Fruit fly (Drosophila melanogaster) whole organism, embryonic: ENCODE results near the gene CG8907.

Source experiments
- Bteb2 ChIP-seq: fragments of 200-800 bp; sonication (Bioruptor generic); optimal IDR thresholded peaks from 2 replicates; lab custom pipeline; 2016; ENCODE audit warnings: missing biosample characterization, missing genetic modification characterization
- CG10543 ChIP-seq: fragments of 200-800 bp; sonication (Bioruptor generic); optimal IDR thresholded peaks from 3 replicates; lab custom pipeline; 2017; ENCODE audit warnings: missing biosample characterization, mild to moderate bottlenecking, missing genetic modification characterization, moderate library complexity
- CG11504 ChIP-seq: fragments of 200-800 bp; sonication (Bioruptor generic); optimal IDR thresholded peaks from 3 replicates; lab custom pipeline; 2019; ENCODE audit warnings: missing biosample characterization, mild to moderate bottlenecking, missing genetic modification characterization, moderate library complexity
- CG13296 ChIP-seq: fragments of 200-800 bp; sonication (Bioruptor generic); optimal IDR thresholded peaks from 3 replicates; lab custom pipeline; 2018; ENCODE audit warnings: missing biosample characterization, mild to moderate bottlenecking, missing genetic modification characterization
- CG13424 ChIP-seq: fragments of 200-800 bp; sonication (Bioruptor generic); optimal IDR thresholded peaks from 2 replicates; lab custom pipeline; 2019; ENCODE audit warnings: missing biosample characterization, mild to moderate bottlenecking, missing genetic modification characterization, moderate library complexity
- CG1832 ChIP-seq: fragments of 200-800 bp; sonication (Bioruptor generic); optimal IDR thresholded peaks from 2 replicates; lab custom pipeline; 2017; ENCODE audit warnings: missing biosample characterization, mild to moderate bottlenecking, missing genetic modification characterization, inconsistent platforms
- CG2116 ChIP-seq: fragments of 200-800 bp; sonication (Bioruptor generic); optimal IDR thresholded peaks from 3 replicates; lab custom pipeline; 2018; ENCODE audit warnings: missing biosample characterization, mild to moderate bottlenecking, missing genetic modification characterization
- CG30431 ChIP-seq: fragments of 200-800 bp; sonication (Bioruptor generic); optimal IDR thresholded peaks from 2 replicates; lab custom pipeline; 2017; ENCODE audit warnings: missing biosample characterization, missing genetic modification characterization
- CG33213 ChIP-seq: fragments of 200-800 bp; sonication (Bioruptor generic); optimal IDR thresholded peaks from 3 replicates; lab custom pipeline; 2016; ENCODE audit warnings: missing biosample characterization, missing genetic modification characterization
- CG4854 ChIP-seq: fragments of 200-800 bp; sonication (Bioruptor generic); optimal IDR thresholded peaks from 2 replicates; lab custom pipeline; 2016; ENCODE audit warnings: missing biosample characterization, missing genetic modification characterization, inconsistent platforms
- CG7928 ChIP-seq: fragments of 200-800 bp; sonication (Bioruptor generic); optimal IDR thresholded peaks from 2 replicates; lab custom pipeline; 2017; ENCODE audit warnings: missing biosample characterization, mild to moderate bottlenecking, missing genetic modification characterization
- CG8944 ChIP-seq: fragments of 200-800 bp; sonication (Bioruptor generic); optimal IDR thresholded peaks from 3 replicates; lab custom pipeline; 2016; ENCODE audit warnings: missing biosample characterization, missing genetic modification characterization
- CG9727 ChIP-seq: fragments of 200-800 bp; sonication (Bioruptor generic); optimal IDR thresholded peaks from 3 replicates; lab custom pipeline; 2017; ENCODE audit warnings: missing biosample characterization, mild to moderate bottlenecking, missing genetic modification characterization
- CoRest ChIP-seq: fragments of 200-800 bp; sonication (Bioruptor generic); optimal IDR thresholded peaks from 3 replicates; lab custom pipeline; 2018; ENCODE audit warnings: missing biosample characterization, mild to moderate bottlenecking, missing genetic modification characterization, moderate library complexity
- D ChIP-seq, 2 experiments: fragments of 200-800 bp in 1 of 2; fragments of >200 bp in 1 of 2; sonication (Bioruptor generic) in 1 of 2; optimal IDR thresholded peaks; 2 replicates in 1 of 2; 3 replicates in 1 of 2; lab custom pipeline; 2017; ENCODE audit warnings: mild to moderate bottlenecking in 1 of 2, missing biosample characterization in 1 of 2, missing genetic modification characterization in 1 of 2, missing genetic modification reagents in 1 of 2
- Fer1 ChIP-seq: fragments of 200-800 bp; sonication (Bioruptor generic); optimal IDR thresholded peaks from 2 replicates; lab custom pipeline; 2017; ENCODE audit warnings: missing biosample characterization, mild to moderate bottlenecking, missing genetic modification characterization
- Hand ChIP-seq: fragments of 200-800 bp; sonication (Bioruptor generic); optimal IDR thresholded peaks from 2 replicates; lab custom pipeline; 2017; ENCODE audit warnings: mild to moderate bottlenecking, missing biosample characterization, missing genetic modification reagents, missing genetic modification characterization
- HmgZ ChIP-seq: fragments of 200-800 bp; sonication (Bioruptor generic); optimal IDR thresholded peaks from 2 replicates; lab custom pipeline; 2018; ENCODE audit warnings: missing biosample characterization, mild to moderate bottlenecking, missing genetic modification characterization
- Hsf ChIP-seq: fragments of 200-800 bp; sonication (Bioruptor generic); optimal IDR thresholded peaks from 3 replicates; lab custom pipeline; 2016; ENCODE audit warnings: missing biosample characterization, missing genetic modification characterization
- Mad ChIP-seq: fragments of 200-800 bp; sonication (Bioruptor generic); optimal IDR thresholded peaks from 2 replicates; lab custom pipeline; 2016; ENCODE audit warnings: missing biosample characterization, missing genetic modification characterization
- Mrtf ChIP-seq: fragments of 200-800 bp; sonication (Bioruptor generic); IDR thresholded peaks from 3 replicates; pipeline ENCODE4 v1.3.6; 2022; ENCODE audit warnings: missing biosample characterization, missing genetic modification characterization
- Sox102F ChIP-seq: fragments of 200-800 bp; sonication (Bioruptor generic); optimal IDR thresholded peaks from 2 replicates; lab custom pipeline; 2018; ENCODE audit warnings: missing biosample characterization, mild to moderate bottlenecking, missing genetic modification characterization, moderate library complexity
- Sry-β ChIP-seq: fragments of 200-800 bp; sonication (Bioruptor generic); optimal IDR thresholded peaks from 2 replicates; lab custom pipeline; 2018; ENCODE audit warnings: missing biosample characterization, mild to moderate bottlenecking, missing genetic modification characterization, moderate library complexity
- Stat92E ChIP-seq, 3 experiments: fragments of >200 bp in 2 of 3; fragments of 200-800 bp in 1 of 3; sonication (Bioruptor generic) in 1 of 3; optimal IDR thresholded peaks; 2 replicates each; lab custom pipeline; 2017 to 2019; ENCODE audit warnings: missing biosample characterization in 3 of 3, missing genetic modification characterization in 3 of 3, mild to moderate bottlenecking in 1 of 3, moderate library complexity in 1 of 3
- Tbp ChIP-seq: fragments of >200 bp; optimal IDR thresholded peaks from 2 replicates; lab custom pipeline; 2018; ENCODE audit warnings: missing biosample characterization, missing genetic modification characterization
- br ChIP-seq: fragments of >200 bp; optimal IDR thresholded peaks from 2 replicates; lab custom pipeline; 2017
- chinmo ChIP-seq: fragments of 200-800 bp; sonication (Bioruptor generic); IDR thresholded peaks from 4 replicates; pipeline ENCODE4 v1.3.6; 2022; ENCODE audit warnings: missing biosample characterization, missing genetic modification characterization; ENCODE audit not compliant: partially characterized antibody
- crp ChIP-seq, 2 experiments: fragments of 200-800 bp; sonication (Bioruptor generic); optimal IDR thresholded peaks; 2 replicates in 1 of 2; 3 replicates in 1 of 2; lab custom pipeline; 2017; ENCODE audit warnings: missing biosample characterization in 2 of 2, missing genetic modification characterization in 2 of 2, mild to moderate bottlenecking in 1 of 2, moderate library complexity in 1 of 2
- ems ChIP-seq: fragments of 200-800 bp; sonication (Bioruptor generic); optimal IDR thresholded peaks from 3 replicates; lab custom pipeline; 2016; ENCODE audit warnings: missing biosample characterization, missing genetic modification characterization
- ftz-f1 ChIP-seq: fragments of 200-800 bp; sonication (Bioruptor generic); optimal IDR thresholded peaks from 2 replicates; lab custom pipeline; 2016; ENCODE audit warnings: missing biosample characterization, missing genetic modification characterization
- gcm ChIP-seq: fragments of 200-800 bp; sonication (Bioruptor generic); optimal IDR thresholded peaks from 2 replicates; lab custom pipeline; 2019; ENCODE audit warnings: missing biosample characterization, mild to moderate bottlenecking, missing genetic modification characterization, moderate library complexity
- insv ChIP-seq, 2 experiments: fragments of 200-800 bp; sonication (Bioruptor generic); optimal IDR thresholded peaks; 3 replicates each; lab custom pipeline; 2016 to 2018; ENCODE audit warnings: missing biosample characterization in 2 of 2, missing genetic modification characterization in 2 of 2
- inv ChIP-seq: fragments of 200-800 bp; sonication (Bioruptor generic); IDR thresholded peaks from 2 replicates; pipeline ENCODE4 v1.3.6; 2022; ENCODE audit warnings: missing biosample characterization, missing genetic modification characterization; ENCODE audit not compliant: partially characterized antibody
- kah ChIP-seq: fragments of 200-800 bp; sonication (Bioruptor generic); optimal IDR thresholded peaks from 2 replicates; lab custom pipeline; 2018; ENCODE audit warnings: missing biosample characterization, mild to moderate bottlenecking, missing genetic modification characterization
- ken ChIP-seq: fragments of 200-800 bp; sonication (Bioruptor generic); IDR thresholded peaks from 3 replicates; pipeline ENCODE4 v1.3.6; 2022; ENCODE audit warnings: missing biosample characterization, missing genetic modification characterization
- klu ChIP-seq: fragments of 200-800 bp; sonication (Bioruptor generic); IDR thresholded peaks from 2 replicates; pipeline ENCODE4 v1.3.6; 2022; ENCODE audit warnings: missing biosample characterization, missing genetic modification characterization
- luna ChIP-seq: fragments of 200-800 bp; sonication (Bioruptor generic); optimal IDR thresholded peaks from 2 replicates; lab custom pipeline; 2016; ENCODE audit warnings: missing biosample characterization, missing genetic modification characterization
- odd ChIP-seq: fragments of 200-800 bp; sonication (Bioruptor generic); optimal IDR thresholded peaks from 2 replicates; lab custom pipeline; 2017; ENCODE audit warnings: missing biosample characterization, mild to moderate bottlenecking, missing genetic modification characterization
- pan ChIP-seq, 4 experiments: fragments of >200 bp in 3 of 4; fragments of 200-800 bp in 1 of 4; sonication (Bioruptor generic) in 1 of 4; optimal IDR thresholded peaks in 3 of 4; IDR thresholded peaks in 1 of 4; 2 replicates each; pipeline versions ENCODE4 v1.3.6 to Lab custom; 2017 to 2022; ENCODE audit warnings: missing biosample characterization in 2 of 4, missing genetic modification characterization in 2 of 4, mixed read lengths in 1 of 4
- pb ChIP-seq: fragments of 200-800 bp; sonication (Bioruptor generic); optimal IDR thresholded peaks from 3 replicates; lab custom pipeline; 2016; ENCODE audit warnings: missing biosample characterization, missing genetic modification characterization
- psq ChIP-seq: fragments of 200-800 bp; sonication (Bioruptor generic); optimal IDR thresholded peaks from 2 replicates; lab custom pipeline; 2017; ENCODE audit warnings: missing biosample characterization, missing genetic modification characterization
- sima ChIP-seq: fragments of 200-800 bp; sonication (Bioruptor generic); optimal IDR thresholded peaks from 2 replicates; lab custom pipeline; 2016; ENCODE audit warnings: missing biosample characterization, missing genetic modification characterization
- tin ChIP-seq: fragments of 200-800 bp; sonication (Bioruptor generic); optimal IDR thresholded peaks from 3 replicates; lab custom pipeline; 2016; ENCODE audit warnings: missing biosample characterization, missing genetic modification characterization
- trem ChIP-seq: fragments of 200-800 bp; optimal IDR thresholded peaks from 3 replicates; lab custom pipeline; 2019; ENCODE audit warnings: missing biosample characterization, mild to moderate bottlenecking, missing genetic modification characterization, moderate library complexity
- ttk ChIP-seq: fragments of 200-800 bp; sonication (Bioruptor generic); IDR thresholded peaks from 2 replicates; pipeline ENCODE4 v2.1.2; 2022; ENCODE audit warnings: missing biosample characterization, missing genetic modification characterization
- twi ChIP-seq: fragments of 200-800 bp; optimal IDR thresholded peaks from 2 replicates; lab custom pipeline; 2019; ENCODE audit warnings: missing biosample characterization, mild to moderate bottlenecking, missing genetic modification characterization, moderate library complexity
- wek ChIP-seq: fragments of 200-800 bp; sonication (Bioruptor generic); optimal IDR thresholded peaks from 3 replicates; lab custom pipeline; 2018; ENCODE audit warnings: missing biosample characterization, mild to moderate bottlenecking, missing genetic modification characterization, moderate library complexity

Gene CG8907

DNA sequence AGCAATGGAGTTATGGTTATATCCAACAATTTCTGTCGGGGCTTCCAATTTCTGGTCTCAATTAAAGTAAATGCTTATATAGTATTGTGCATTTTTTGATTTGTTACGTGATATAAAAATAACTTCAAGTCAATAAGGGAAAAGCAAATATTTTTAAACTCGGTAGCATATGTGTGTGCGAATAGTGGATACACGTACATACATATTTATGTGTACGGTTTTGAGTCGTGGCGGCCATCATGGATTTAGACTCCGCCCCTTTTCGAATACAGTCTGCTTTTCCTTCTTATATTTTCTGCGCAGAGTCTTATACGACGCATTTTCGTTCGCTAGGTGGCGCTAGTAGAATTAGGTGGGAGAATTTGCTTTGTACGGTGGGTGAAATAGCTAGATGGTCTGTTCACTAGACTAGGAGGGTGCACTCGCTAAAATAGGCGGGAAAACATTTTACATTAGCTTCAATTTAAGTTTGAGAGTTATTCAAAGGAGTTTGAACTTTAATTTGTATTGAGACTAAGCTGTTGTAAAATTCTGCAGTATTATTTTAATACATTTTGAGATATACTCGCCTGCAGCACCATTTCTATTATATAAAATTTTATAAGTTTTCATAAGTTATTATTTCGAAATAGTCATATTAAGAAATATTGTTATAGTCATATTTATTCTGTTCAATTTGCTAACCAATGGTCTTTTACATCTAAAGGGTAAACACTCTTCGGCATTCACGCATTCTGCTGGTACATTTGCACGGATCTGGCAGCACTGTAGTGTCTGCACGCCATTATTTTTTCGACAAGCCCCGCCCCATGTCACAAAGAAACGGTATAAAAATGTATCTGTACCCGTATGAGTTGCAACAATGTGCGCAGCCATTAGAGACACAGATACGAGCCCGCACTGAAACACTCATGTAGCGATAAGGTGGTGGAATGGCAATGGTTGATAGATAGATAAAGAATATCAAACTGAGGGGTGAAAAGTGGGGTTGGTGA lies 38.4 kb upstream of the CG8907 start (continued):
- TF ChIP-seq CG7928 (GFP tag; lab: Kevin White, UChicago) = no peak
- no peak for TF ChIP-seq CG30431
- TF ChIP-seq CG33213 = no peak
- no peak for TF ChIP-seq ftz-f1 (GFP tag; lab: Kevin White, UChicago)
- TF ChIP-seq ken (GFP tag; lab: Robert Waterston, UW) = peak; percentile 64; the same call in 1 of the 3 replicates
- TF ChIP-seq D (optimal IDR thresholded peaks at IDR 0.05; lab: Kevin White, UChicago) = no peak
- peak; percentile 69 for TF ChIP-seq D (GFP tag; optimal IDR thresholded peaks at IDR 0.05; lab: Kevin White, UChicago)
- TF ChIP-seq ttk (GFP tag; lab: Robert Waterston, UW) = no peak
- peak; percentile 67; the same call in 2 of the 4 replicates for TF ChIP-seq chinmo (GFP tag; lab: Robert Waterston, UW)
- TF ChIP-seq kah (GFP tag; lab: Kevin White, UChicago) = no peak
- TF ChIP-seq Hand = no peak
- TF ChIP-seq Mad (GFP tag; lab: Kevin White, UChicago) = peak; percentile 9
- TF ChIP-seq Sry-β (GFP tag; lab: Kevin White, UChicago) = no peak
- peak; percentile 15 for TF ChIP-seq twi
- peak in 1 of 3 experiments; percentile 10 for TF ChIP-seq Stat92E (GFP tag; optimal IDR thresholded peaks at IDR 0.05; lab: Kevin White, UChicago)
- TF ChIP-seq CG10543 (GFP tag; lab: Kevin White, UChicago) = peak; percentile 53
- no peak for TF ChIP-seq sima (GFP tag; lab: Kevin White, UChicago)
- TF ChIP-seq odd (GFP tag; lab: Kevin White, UChicago) = no peak
- no peak for TF ChIP-seq crp (GFP tag; optimal IDR thresholded peaks at IDR 0.05; lab: Kevin White, UChicago)
- peak in 1 of 2 experiments; percentile 87 for TF ChIP-seq insv (GFP tag; optimal IDR thresholded peaks at IDR 0.05; lab: Kevin White, UChicago)
- no peak for TF ChIP-seq inv (GFP tag; lab: Robert Waterston, UW)
- peak; percentile 38 for TF ChIP-seq psq (GFP tag; lab: Kevin White, UChicago)
- peak; percentile 83 for TF ChIP-seq CoRest (tag; lab: Kevin White, UChicago)
- no peak for TF ChIP-seq klu
- TF ChIP-seq CG13296 (GFP tag; lab: Kevin White, UChicago) = no peak
- no peak for TF ChIP-seq CG4854
- peak; percentile 33 for TF ChIP-seq CG2116
- no peak for TF ChIP-seq Tbp (GFP tag; lab: Kevin White, UChicago)
- peak; percentile 38; the same call in 1 of the 3 replicates for TF ChIP-seq Mrtf (GFP tag; lab: Robert Waterston, UW)
- TF ChIP-seq Bteb2 (GFP tag; lab: Kevin White, UChicago) = peak; percentile 25
- peak; percentile 99 for TF ChIP-seq gcm (GFP tag; lab: Kevin White, UChicago)
- TF ChIP-seq tin = no peak
- TF ChIP-seq Fer1 (GFP tag; lab: Kevin White, UChicago) = no peak
- no peak for TF ChIP-seq br
- TF ChIP-seq pb (GFP tag; lab: Kevin White, UChicago) = no peak
- no peak for TF ChIP-seq luna
- TF ChIP-seq CG1832 (GFP tag; lab: Kevin White, UChicago) = no peak
- TF ChIP-seq Hsf (GFP tag; lab: Kevin White, UChicago) = peak; percentile 24
- no peak for TF ChIP-seq wek
- no peak for TF ChIP-seq pan (optimal IDR thresholded peaks at IDR 0.05; lab: Kevin White, UChicago)
- peak in 1 of 2 experiments; percentile 61 for TF ChIP-seq pan (GFP tag; optimal IDR thresholded peaks at IDR 0.05 in 1 of 2, IDR thresholded peaks at IDR 0.05 in 1 of 2)
- peak; percentile 35 for TF ChIP-seq HmgZ
- TF ChIP-seq CG8944 (GFP tag; lab: Kevin White, UChicago) = no peak
- no peak for TF ChIP-seq CG9727 (GFP tag; lab: Kevin White, UChicago)
- TF ChIP-seq CG13424 (tag; lab: Kevin White, UChicago) = peak; percentile 80
- TF ChIP-seq CG11504 (tag; lab: Kevin White, UChicago) = peak; percentile 83
- TF ChIP-seq Sox102F (GFP tag; lab: Kevin White, UChicago) = no peak
- TF ChIP-seq trem = peak; percentile 64
- peak; percentile 17 for TF ChIP-seq ems (GFP tag; lab: Kevin White, UChicago)
